Worm (Caenorhabditis elegans): ENCODE measurements around the gene R144.13.

R144.13 gene

DNA sequence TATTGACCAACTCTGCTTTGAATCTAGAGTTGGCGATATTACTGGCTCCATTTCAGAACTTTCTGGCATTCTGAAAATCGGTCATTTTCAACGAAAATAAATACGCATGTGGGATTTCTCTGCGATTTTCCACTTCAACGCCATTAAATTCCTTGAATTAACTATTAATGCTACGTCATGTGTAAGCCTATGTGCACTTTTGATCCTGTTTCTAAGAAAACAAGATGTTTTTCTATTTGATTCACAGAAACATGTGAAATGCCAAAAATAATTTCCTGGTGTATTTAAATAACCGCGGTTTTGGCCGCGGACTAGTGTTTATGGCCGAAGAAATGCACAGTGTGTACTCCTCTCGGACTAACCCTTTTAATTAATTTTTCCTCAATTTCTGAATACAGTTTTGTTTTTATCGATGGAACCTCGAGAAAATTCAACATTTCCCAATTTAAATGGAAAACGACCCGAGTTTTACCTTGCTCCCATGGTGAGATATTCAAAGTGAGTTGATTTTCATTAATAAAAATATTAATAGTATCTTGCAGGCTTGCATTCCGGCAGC, 45.7 kb downstream of the R144.13 start, which contains the start of the genes C45G9.11 and C45G9.2 (continued):
- TF ChIP-seq nhr-11 (tag; optimal IDR thresholded peaks at IDR 0.05): no peak
- no peak for TF ChIP-seq unc-62 (GFP tag; optimal IDR thresholded peaks at IDR 0.05)
- peak; percentile 84 for TF ChIP-seq C04F5.9 (tag; optimal IDR thresholded peaks at IDR 0.05)
- TF ChIP-seq snpc-4 (tag; optimal IDR thresholded peaks at IDR 0.05): peak; percentile 63
- TF ChIP-seq nhr-76 (tag; optimal IDR thresholded peaks at IDR 0.05): no peak
- peak; percentile 79 for TF ChIP-seq ceh-63 (GFP tag; optimal IDR thresholded peaks at IDR 0.05)
- TF ChIP-seq fkh-10 (GFP tag; optimal IDR thresholded peaks at IDR 0.05): no peak
- no peak for TF ChIP-seq nhr-237 (tag; optimal IDR thresholded peaks at IDR 0.05)
- no peak for TF ChIP-seq alr-1 (tag; optimal IDR thresholded peaks at IDR 0.05; ENCODE audit: borderline replicate concordance)
- TF ChIP-seq zip-4 (GFP tag; optimal IDR thresholded peaks at IDR 0.05): peak; percentile 18
- peak; percentile 90 for TF ChIP-seq nhr-90 (tag; optimal IDR thresholded peaks at IDR 0.05; ENCODE audit: poor library complexity)
- TF ChIP-seq vab-15 (tag; optimal IDR thresholded peaks at IDR 0.05): peak; percentile 84
- TF ChIP-seq tlp-1 (tag; optimal IDR thresholded peaks at IDR 0.05): no peak
- TF ChIP-seq aly-2 (tag; optimal IDR thresholded peaks at IDR 0.05): peak; percentile 45
- peak; percentile 78 for TF ChIP-seq swsn-7 (tag; optimal IDR thresholded peaks at IDR 0.05)
- TF ChIP-seq blmp-1 (tag; optimal IDR thresholded peaks at IDR 0.05): peak; percentile 48
- TF ChIP-seq grh-1 (GFP tag; IDR thresholded peaks at IDR 0.05): peak; percentile 76
- peak; percentile 60 for TF ChIP-seq unc-86 (tag; optimal IDR thresholded peaks at IDR 0.05)
- TF ChIP-seq dpl-1 (GFP tag; optimal IDR thresholded peaks at IDR 0.05): peak; percentile 89 to 94 (median 93)
- peak; percentile 85 for TF ChIP-seq xbp-1 (tag; optimal IDR thresholded peaks at IDR 0.05)
- peak; percentile 79 for TF ChIP-seq Y116A8C.19 (tag; optimal IDR thresholded peaks at IDR 0.05; ENCODE audit: borderline replicate concordance)
- peak; percentile 52 for TF ChIP-seq hlh-4 (tag; optimal IDR thresholded peaks at IDR 0.05)
- peak; percentile 95 for TF ChIP-seq nhr-85 (tag)
- TF ChIP-seq dsc-1 (tag; optimal IDR thresholded peaks at IDR 0.05): peak; percentile 92
- no peak for TF ChIP-seq nhr-12 (tag; optimal IDR thresholded peaks at IDR 0.05)
- TF ChIP-seq elt-3 (tag; optimal IDR thresholded peaks at IDR 0.05): peak in 2 of 6 experiments; percentile 22 to 48
- no peak for TF ChIP-seq unc-30 (tag; optimal IDR thresholded peaks at IDR 0.05)
- peak; percentile 85 for TF ChIP-seq nhr-19 (GFP tag; conservative IDR thresholded peaks at IDR 0.05)
- TF ChIP-seq mef-2 (tag; optimal IDR thresholded peaks at IDR 0.05): no peak
- TF ChIP-seq skn-1 (tag; optimal IDR thresholded peaks at IDR 0.05): peak; percentile 19
- peak in 1 of 2 experiments; percentile 92 for TF ChIP-seq ztf-11 (tag; optimal IDR thresholded peaks at IDR 0.05)
- TF ChIP-seq zag-1 (tag; optimal IDR thresholded peaks at IDR 0.05): no peak
- TF ChIP-seq nhr-20 (tag; optimal IDR thresholded peaks at IDR 0.05): peak; percentile 85
- peak; percentile 90 for TF ChIP-seq nhr-71 (tag; optimal IDR thresholded peaks at IDR 0.05)
- TF ChIP-seq pag-3 (tag; optimal IDR thresholded peaks at IDR 0.05; ENCODE audit: borderline replicate concordance, insufficient read depth): no peak

- TF ChIP-seq efl-1 (optimal IDR thresholded peaks at IDR 0.05) (no peak), efl-1 (GFP tag; optimal IDR thresholded peaks at IDR 0.05 in 1 of 2) (peak in 1 of 2 experiments; percentile 21), tbx-2 (tag; optimal IDR thresholded peaks at IDR 0.05) (no peak)
Observed at ce11 chrIII:5071509-5071908, 48.4 kb downstream of the R144.13 start, which contains the start of gene C45G9.12. C45G9.12 (minus strand) TSS chrIII:5071609.

All from whole organism, L1 larva.